Fruit fly (Drosophila melanogaster) whole organism, embryonic: ENCODE results near the gene trbd.

Experiments used
- CG17359 ChIP-seq: fragments of 200-800 bp; sonication (Bioruptor generic); optimal IDR thresholded peaks from 3 replicates; lab custom pipeline; 2018; ENCODE audit warnings: missing biosample characterization, mild to moderate bottlenecking, missing genetic modification characterization, moderate library complexity
- CG2199 ChIP-seq: fragments of 200-800 bp; sonication (Bioruptor generic); IDR thresholded peaks from 3 replicates; pipeline ENCODE4 v1.3.6; 2022; ENCODE audit warnings: missing biosample characterization, missing genetic modification characterization
- CG8290 ChIP-seq, 3 experiments: fragments of 200-800 bp; sonication (Bioruptor generic); optimal IDR thresholded peaks; 2 replicates each; lab custom pipeline; 2016 to 2019; ENCODE audit warnings: missing biosample characterization in 3 of 3, missing genetic modification characterization in 3 of 3, mild to moderate bottlenecking in 2 of 3, moderate library complexity in 1 of 3
- CTCF ChIP-seq: fragments of 200-800 bp; sonication (Bioruptor generic); optimal IDR thresholded peaks from 2 replicates; lab custom pipeline; 2017; ENCODE audit warnings: missing biosample characterization, mild to moderate bottlenecking, missing genetic modification characterization, moderate library complexity
- Dll ChIP-seq: fragments of 200-800 bp; sonication (Bioruptor generic); IDR thresholded peaks from 4 replicates; pipeline ENCODE4 v1.3.6; 2022; ENCODE audit warnings: missing biosample characterization, missing genetic modification characterization; ENCODE audit not compliant: partially characterized antibody
- GATAe ChIP-seq: fragments of 200-800 bp; sonication (Bioruptor generic); conservative IDR thresholded peaks from 2 replicates; pipeline ENCODE4 v1.3.6; 2022; ENCODE audit warnings: missing biosample characterization, missing genetic modification characterization
- HmgD ChIP-seq: fragments of 200-800 bp; sonication (Bioruptor generic); optimal IDR thresholded peaks from 3 replicates; lab custom pipeline; 2016; ENCODE audit warnings: missing biosample characterization, missing genetic modification characterization
- chm ChIP-seq: fragments of 200-800 bp; sonication (Bioruptor generic); IDR thresholded peaks from 2 replicates; pipeline ENCODE4 v1.3.6; 2022; ENCODE audit warnings: missing biosample characterization, missing genetic modification characterization
- jigr1 ChIP-seq: fragments of 200-800 bp; sonication (Bioruptor generic); IDR thresholded peaks from 3 replicates; pipeline ENCODE4 v1.3.6; 2022; ENCODE audit warnings: missing biosample characterization, missing genetic modification characterization
- luna ChIP-seq: fragments of 200-800 bp; sonication (Bioruptor generic); optimal IDR thresholded peaks from 2 replicates; lab custom pipeline; 2016; ENCODE audit warnings: missing biosample characterization, missing genetic modification characterization
- nerfin-2 ChIP-seq: fragments of 200-800 bp; sonication (Bioruptor generic); IDR thresholded peaks from 2 replicates; pipeline ENCODE4 v1.3.6; 2022; ENCODE audit warnings: missing biosample characterization, missing genetic modification characterization; ENCODE audit not compliant: partially characterized antibody
- sr ChIP-seq: fragments of 200-800 bp; sonication (Bioruptor generic); IDR thresholded peaks from 3 replicates; pipeline ENCODE4 v1.3.6; 2022; ENCODE audit warnings: missing biosample characterization, missing genetic modification characterization

dm6 chr3R:9684125-9684524 lies 26.7 kb downstream of the trbd start, which contains the start of gene CG9444:
- TF ChIP-seq CG17359 (tag; lab: Kevin White, UChicago) (no peak), nerfin-2 (GFP tag; lab: Robert Waterston, UW) (no peak), HmgD (no peak), luna (no peak), sr (GFP tag; lab: Robert Waterston, UW) (no peak), chm (GFP tag; lab: Robert Waterston, UW) (no peak), jigr1 (GFP tag; lab: Robert Waterston, UW) (no peak), CG2199 (no peak), CG8290 (GFP tag; optimal IDR thresholded peaks at IDR 0.05; lab: Kevin White, UChicago) (no peak), CG8290 (tag; optimal IDR thresholded peaks at IDR 0.05; lab: Kevin White, UChicago) (no peak), GATAe (no peak), Dll (GFP tag; lab: Robert Waterston, UW) (no peak), CTCF (GFP tag; lab: Kevin White, UChicago) (no peak)
